Fruit fly (Drosophila melanogaster) S2 (cell line): ENCODE data around the gene CG34164.

Experiments
- CG8478 ChIP-seq: fragments of >200 bp; optimal IDR thresholded peaks from 2 replicates; lab custom pipeline; 2018
- CTCF ChIP-seq, 2 experiments: fragments of >200 bp; optimal IDR thresholded peaks; 2 replicates each; lab custom pipeline; 2018

DNA sequence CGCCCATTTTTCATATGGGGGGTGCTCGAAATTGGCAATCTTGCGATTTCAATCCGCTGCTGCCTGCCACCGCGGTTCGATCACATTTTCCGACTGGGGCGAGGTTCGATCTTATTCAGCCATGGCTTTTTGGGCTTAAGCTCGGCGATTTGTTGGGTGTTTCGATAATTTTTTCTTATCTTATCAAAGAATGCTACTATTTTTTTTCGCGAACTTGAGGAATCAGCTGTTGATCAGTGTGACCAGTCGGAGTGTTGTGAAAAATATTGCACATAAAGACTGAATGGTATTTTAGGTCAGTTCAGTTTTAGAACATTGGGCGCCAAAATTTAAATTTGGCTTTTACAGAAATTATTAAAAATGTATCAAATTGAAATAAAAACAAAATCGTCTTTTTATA lies 35.4 kb upstream of the CG34164 start, which contains the start of gene Wdr81:
- TF ChIP-seq CG8478 (no peak), CTCF (optimal IDR thresholded peaks at IDR 0.05; lab: Kevin White, UChicago) (no peak)
